Fruit fly (Drosophila melanogaster): ENCODE data around the gene Cyt-c-d.

The Cyt-c-d gene

dm6 chr2L:16683958-16684877, 31.5 kb upstream of the Cyt-c-d start, which contains the start of gene CG31807 (continued):
- TF ChIP-seq Hr4 (GFP tag; optimal IDR thresholded peaks at IDR 0.05) (peak; percentile 96), CG6163 (GFP tag; IDR thresholded peaks at IDR 0.05) (peak; percentile 92), net (GFP tag; optimal IDR thresholded peaks at IDR 0.05) (peak; percentile 96), Sox14 (GFP tag; optimal IDR thresholded peaks at IDR 0.05) (peak; percentile 97), Sox15 (GFP tag; optimal IDR thresholded peaks at IDR 0.05) (peak; percentile 88), CG10631 (GFP tag; optimal IDR thresholded peaks at IDR 0.05) (peak; percentile 92), Hr39 (GFP tag; optimal IDR thresholded peaks at IDR 0.05) (peak; percentile 91), CG7368 (GFP tag; optimal IDR thresholded peaks at IDR 0.05) (peak; percentile 90), Eip93F (GFP tag; optimal IDR thresholded peaks at IDR 0.05) (peak; percentile 61), OdsH (GFP tag; optimal IDR thresholded peaks at IDR 0.05) (peak; percentile 96), acj6 (GFP tag; optimal IDR thresholded peaks at IDR 0.05) (peak; percentile 95), CG4318 (GFP tag; optimal IDR thresholded peaks at IDR 0.05) (peak; percentile 95), CG8632 (GFP tag; optimal IDR thresholded peaks at IDR 0.05) (peak; percentile 97), Sox102F (GFP tag; optimal IDR thresholded peaks at IDR 0.05) (peak; percentile 96), salr (GFP tag; optimal IDR thresholded peaks at IDR 0.05) (peak; percentile 86 to 95), Ets21C (GFP tag; optimal IDR thresholded peaks at IDR 0.05) (peak; percentile 87), CG8119 (GFP tag; IDR thresholded peaks at IDR 0.05) (peak; percentile 98), CG6808 (GFP tag; optimal IDR thresholded peaks at IDR 0.05) (peak; percentile 97), Lpt (GFP tag; optimal IDR thresholded peaks at IDR 0.05) (peak; percentile 94), fd85E (GFP tag; optimal IDR thresholded peaks at IDR 0.05) (peak; percentile 85), topi (GFP tag; optimal IDR thresholded peaks at IDR 0.05) (peak; percentile 95), Eip78C (GFP tag) (peak; percentile 100), CG11762 (GFP tag; optimal IDR thresholded peaks at IDR 0.05; ENCODE audit: insufficient read depth) (peak; percentile 95), esn (GFP tag; optimal IDR thresholded peaks at IDR 0.05) (peak; percentile 95), fkh (GFP tag; optimal IDR thresholded peaks at IDR 0.05) (no peak), Eip75B (GFP tag; optimal IDR thresholded peaks at IDR 0.05) (peak; percentile 96), lz (GFP tag; optimal IDR thresholded peaks at IDR 0.05) (peak; percentile 92), CG9139 (GFP tag; optimal IDR thresholded peaks at IDR 0.05) (peak; percentile 94), Gug (GFP tag; IDR thresholded peaks at IDR 0.05) (peak; percentile 65), fd59A (GFP tag; optimal IDR thresholded peaks at IDR 0.05) (peak; percentile 96), pdm3 (GFP tag; optimal IDR thresholded peaks at IDR 0.05) (peak; percentile 96), CG31627 (GFP tag; optimal IDR thresholded peaks at IDR 0.05) (peak; percentile 91), CG1621 (tag; optimal IDR thresholded peaks at IDR 0.05) (peak; percentile 95), CG10669 (GFP tag; optimal IDR thresholded peaks at IDR 0.05) (peak; percentile 96), Blimp-1 (GFP tag; optimal IDR thresholded peaks at IDR 0.05) (peak; percentile 73)

dm6 chr2L:16684908-16685611, 30.6 kb upstream of the Cyt-c-d start:
- TF ChIP-seq CG8119 (GFP tag; IDR thresholded peaks at IDR 0.05) = peak; percentile 71; the same call in 2 of the 3 replicates
- TF ChIP-seq CG8632 (GFP tag; optimal IDR thresholded peaks at IDR 0.05) = peak; percentile 87
- no peak for TF ChIP-seq Eip93F (GFP tag; optimal IDR thresholded peaks at IDR 0.05)
- peak in 1 of 2 experiments; percentile 89 for TF ChIP-seq salr (GFP tag; optimal IDR thresholded peaks at IDR 0.05)
- peak; percentile 79 for TF ChIP-seq svp (GFP tag)
- TF ChIP-seq lz (GFP tag; optimal IDR thresholded peaks at IDR 0.05) = peak; percentile 21
- TF ChIP-seq CG6854 (GFP tag; optimal IDR thresholded peaks at IDR 0.05) = peak; percentile 9
- no peak for TF ChIP-seq topi (GFP tag; optimal IDR thresholded peaks at IDR 0.05)
- TF ChIP-seq Smox (GFP tag; optimal IDR thresholded peaks at IDR 0.05) = peak; percentile 61
- no peak for TF ChIP-seq Sox102F (GFP tag; optimal IDR thresholded peaks at IDR 0.05)
- peak; percentile 89 for TF ChIP-seq CG3032 (tag; optimal IDR thresholded peaks at IDR 0.05)
- peak; percentile 29 for TF ChIP-seq fd85E (GFP tag; optimal IDR thresholded peaks at IDR 0.05)
- TF ChIP-seq Hr38 (GFP tag; optimal IDR thresholded peaks at IDR 0.05) = no peak
- peak; percentile 66 for TF ChIP-seq eg (GFP tag; IDR thresholded peaks at IDR 0.05)
- TF ChIP-seq dac (GFP tag; optimal IDR thresholded peaks at IDR 0.05) = no peak
- TF ChIP-seq CG11762 (GFP tag; optimal IDR thresholded peaks at IDR 0.05; ENCODE audit: insufficient read depth) = peak; percentile 78
- peak; percentile 81 for TF ChIP-seq CG6808 (GFP tag; optimal IDR thresholded peaks at IDR 0.05)
- TF ChIP-seq Gug (GFP tag; IDR thresholded peaks at IDR 0.05) = peak; percentile 43; the same call in 1 of the 2 replicates
- TF ChIP-seq CG7368 (GFP tag; optimal IDR thresholded peaks at IDR 0.05) = peak; percentile 43
- peak; percentile 68 for TF ChIP-seq fd59A (GFP tag; optimal IDR thresholded peaks at IDR 0.05)
- peak; percentile 60 for TF ChIP-seq CG10669 (GFP tag; optimal IDR thresholded peaks at IDR 0.05)
- TF ChIP-seq pdm3 (GFP tag; optimal IDR thresholded peaks at IDR 0.05) = peak; percentile 66
- TF ChIP-seq CG8319 (GFP tag; optimal IDR thresholded peaks at IDR 0.05) = peak; percentile 49
- no peak for TF ChIP-seq Blimp-1 (GFP tag; optimal IDR thresholded peaks at IDR 0.05)
- TF ChIP-seq esn (GFP tag; optimal IDR thresholded peaks at IDR 0.05) = peak; percentile 74
- TF ChIP-seq Hr39 (GFP tag; optimal IDR thresholded peaks at IDR 0.05) = no peak
- peak; percentile 75 for TF ChIP-seq Met (GFP tag; optimal IDR thresholded peaks at IDR 0.05)
- peak; percentile 27 for TF ChIP-seq CG11902 (GFP tag; optimal IDR thresholded peaks at IDR 0.05)
